Worm (Caenorhabditis elegans): ENCODE data around the gene T07C4.12.

Gene T07C4.12

ce11 chrIII:10333961-10334542 lies 1.6 kb upstream of the T07C4.12 start, which contains the start of the genes jmjd-4 and mev-1 (continued):
- TF ChIP-seq unc-62 (GFP tag; optimal IDR thresholded peaks at IDR 0.05) (no peak), skn-1 (tag; optimal IDR thresholded peaks at IDR 0.05) (no peak), nhr-6 (tag; optimal IDR thresholded peaks at IDR 0.05) (peak; percentile 24), ztf-4 (tag; optimal IDR thresholded peaks at IDR 0.05) (peak; percentile 44), lin-13 (GFP tag; optimal IDR thresholded peaks at IDR 0.05) (peak; percentile 78), unc-55 (GFP tag; optimal IDR thresholded peaks at IDR 0.05) (peak; percentile 87), egl-27 (tag; optimal IDR thresholded peaks at IDR 0.05) (peak; percentile 77), ama-1 (optimal IDR thresholded peaks at IDR 0.05) (no peak), elt-1 (tag; optimal IDR thresholded peaks at IDR 0.05) (no peak), ceh-16 (tag; optimal IDR thresholded peaks at IDR 0.05) (peak; percentile 19)

ce11 chrIII:10331232-10331631 lies 1.2 kb downstream of the T07C4.12 start:
- TF ChIP-seq sma-3 (GFP tag; optimal IDR thresholded peaks at IDR 0.05): peak; percentile 15
- no peak for TF ChIP-seq nhr-10 (tag; optimal IDR thresholded peaks at IDR 0.05)
- TF ChIP-seq nhr-77 (tag; optimal IDR thresholded peaks at IDR 0.05): no peak
- no peak for TF ChIP-seq fos-1 (tag; optimal IDR thresholded peaks at IDR 0.05)
- TF ChIP-seq snpc-4 (tag; optimal IDR thresholded peaks at IDR 0.05): no peak
- TF ChIP-seq zag-1 (tag; optimal IDR thresholded peaks at IDR 0.05): no peak
- no peak for TF ChIP-seq gmeb-1 (tag; optimal IDR thresholded peaks at IDR 0.05)
- no peak for TF ChIP-seq ZK546.5 (tag; optimal IDR thresholded peaks at IDR 0.05)
- no peak for TF ChIP-seq lin-13 (GFP tag; optimal IDR thresholded peaks at IDR 0.05)
- TF ChIP-seq ama-1 (optimal IDR thresholded peaks at IDR 0.05): peak; percentile 54
- no peak for TF ChIP-seq peb-1 (tag; optimal IDR thresholded peaks at IDR 0.05)
- no peak for TF ChIP-seq nhr-6 (tag; optimal IDR thresholded peaks at IDR 0.05)
- TF ChIP-seq nhr-237 (tag; optimal IDR thresholded peaks at IDR 0.05): no peak
- no peak for TF ChIP-seq nhr-23 (tag; optimal IDR thresholded peaks at IDR 0.05)
- no peak for TF ChIP-seq ztf-4 (tag; optimal IDR thresholded peaks at IDR 0.05)
- no peak for TF ChIP-seq elt-3 (tag; optimal IDR thresholded peaks at IDR 0.05)
- no peak for TF ChIP-seq sma-9 (GFP tag; optimal IDR thresholded peaks at IDR 0.05)
- no peak for TF ChIP-seq sma-9 (tag; optimal IDR thresholded peaks at IDR 0.05)
- no peak for TF ChIP-seq R02D3.7 (tag; optimal IDR thresholded peaks at IDR 0.05)
- no peak for TF ChIP-seq elt-1 (tag; optimal IDR thresholded peaks at IDR 0.05)
- TF ChIP-seq nhr-11 (tag; optimal IDR thresholded peaks at IDR 0.05): no peak
- no peak for TF ChIP-seq unc-62 (GFP tag; optimal IDR thresholded peaks at IDR 0.05)
- peak; percentile 42 for TF ChIP-seq nhr-129 (tag; optimal IDR thresholded peaks at IDR 0.05)
- TF ChIP-seq unc-55 (GFP tag; optimal IDR thresholded peaks at IDR 0.05): no peak
- TF ChIP-seq C34F6.9 (tag; optimal IDR thresholded peaks at IDR 0.05): peak; percentile 48
- peak; percentile 36 for TF ChIP-seq F13H6.1 (tag; optimal IDR thresholded peaks at IDR 0.05)
- no peak for TF ChIP-seq unc-39 (tag; optimal IDR thresholded peaks at IDR 0.05)
- no peak for TF ChIP-seq crh-2 (tag; optimal IDR thresholded peaks at IDR 0.05)

- no peak for TF ChIP-seq nhr-129 (tag; optimal IDR thresholded peaks at IDR 0.05)
- no peak for TF ChIP-seq blmp-1 (tag; optimal IDR thresholded peaks at IDR 0.05; ENCODE audit: insufficient read depth)
- TF ChIP-seq ZK546.5 (tag; optimal IDR thresholded peaks at IDR 0.05): no peak
- no peak for TF ChIP-seq lin-39 (tag; optimal IDR thresholded peaks at IDR 0.05)
- no peak for TF ChIP-seq Y55F3AM.14 (GFP tag; optimal IDR thresholded peaks at IDR 0.05)
- no peak for TF ChIP-seq sma-9 (GFP tag; optimal IDR thresholded peaks at IDR 0.05)
- TF ChIP-seq sma-9 (tag; optimal IDR thresholded peaks at IDR 0.05): no peak
- TF ChIP-seq nhr-21 (tag; optimal IDR thresholded peaks at IDR 0.05): no peak
- no peak for TF ChIP-seq nhr-25 (tag; optimal IDR thresholded peaks at IDR 0.05)
- TF ChIP-seq mdl-1 (tag; optimal IDR thresholded peaks at IDR 0.05): no peak
- no peak for TF ChIP-seq nhr-77 (tag; optimal IDR thresholded peaks at IDR 0.05)
- no peak for TF ChIP-seq F13H6.1 (tag; optimal IDR thresholded peaks at IDR 0.05)
- no peak for TF ChIP-seq unc-62 (GFP tag; optimal IDR thresholded peaks at IDR 0.05)
- TF ChIP-seq mab-5 (tag; optimal IDR thresholded peaks at IDR 0.05): no peak
- no peak for TF ChIP-seq ama-1 (optimal IDR thresholded peaks at IDR 0.05)
- no peak for TF ChIP-seq peb-1 (tag; optimal IDR thresholded peaks at IDR 0.05)
- TF ChIP-seq nhr-6 (tag; optimal IDR thresholded peaks at IDR 0.05): no peak
- no peak for TF ChIP-seq ztf-11 (tag; optimal IDR thresholded peaks at IDR 0.05)
- no peak for TF ChIP-seq unc-39 (tag; optimal IDR thresholded peaks at IDR 0.05)
- no peak for TF ChIP-seq elt-1 (tag; optimal IDR thresholded peaks at IDR 0.05)
- no peak for TF ChIP-seq nhr-12 (tag; optimal IDR thresholded peaks at IDR 0.05)
Measured at ce11 chrIII:10330372-10331062, 1.9 kb downstream of the T07C4.12 start, which contains the start of gene nex-2. TSS of gene nex-2 (minus strand) at chrIII:10330422.

Data from whole organism, L2 larva.